Worm (Caenorhabditis elegans) whole organism, L2 larva: Measurements from ENCODE around the gene srx-110.

Experiments
- lin-39 ChIP-seq: fragments of 150-350 bp; optimal IDR thresholded peaks from 2 replicates; lab custom pipeline; 2014; ENCODE audit warnings: missing biosample characterization, missing genetic modification reagents, missing genetic modification characterization
- lsy-2 ChIP-seq, 2 experiments: fragments of 150-350 bp in 1 of 2; sonication (generic microtip) in 1 of 2; optimal IDR thresholded peaks; 2 replicates each; lab custom pipeline; 2014 to 2017; ENCODE audit warnings: missing biosample characterization in 2 of 2, missing genetic modification characterization in 2 of 2
- ztf-4 ChIP-seq: fragments of 150-350 bp; optimal IDR thresholded peaks from 2 replicates; lab custom pipeline; 2014; ENCODE audit warnings: missing biosample characterization, missing genetic modification characterization

ce11 chrII:3681365-3682083, 27.8 kb upstream of the srx-110 start, which contains the start of gene F19B10.10:
- TF ChIP-seq ztf-4 (tag; lab: Kevin White, UChicago) (no peak), lin-39 (tag; lab: Kevin White, UChicago) (no peak), lsy-2 (tag; optimal IDR thresholded peaks at IDR 0.05; lab: Kevin White, UChicago) (no peak)
